Worm (Caenorhabditis elegans) whole organism, L1 larva: ENCODE measurements around the gene molo-1.
A peak's percentile ranks its signal among the peaks of the same experiment; 100 is the strongest.

ENCODE experiments used
- elt-2 ChIP-seq: sonication (generic microtip); optimal IDR thresholded peaks from 2 replicates; lab custom pipeline; 2016; ENCODE audit warnings: missing genetic modification characterization, mild to moderate bottlenecking, inconsistent platforms, missing compliant biosample characterization, missing genetic modification reagents
- fkh-10 ChIP-seq: sonication (generic microtip); optimal IDR thresholded peaks from 2 replicates; lab custom pipeline; 2017; ENCODE audit warnings: missing biosample characterization, missing genetic modification reagents, missing genetic modification characterization
- mab-9 ChIP-seq: fragments of 200-800 bp; sonication (Bioruptor generic); IDR thresholded peaks from 2 replicates; pipeline ENCODE4 v1.3.6; 2022; ENCODE audit warnings: missing genetic modification reagents, missing genetic modification characterization, missing compliant biosample characterization
- nhr-11 ChIP-seq: fragments of 150-350 bp; optimal IDR thresholded peaks from 2 replicates; lab custom pipeline; 2014; ENCODE audit warnings: missing biosample characterization, missing genetic modification characterization
- nhr-77 ChIP-seq: fragments of 150-350 bp; optimal IDR thresholded peaks from 2 replicates; lab custom pipeline; 2014; ENCODE audit warnings: missing biosample characterization, missing genetic modification characterization
- nhr-84 ChIP-seq: sonication (generic microtip); optimal IDR thresholded peaks from 2 replicates; lab custom pipeline; 2017; ENCODE audit warnings: missing biosample characterization, missing genetic modification characterization
- skn-1 ChIP-seq: fragments of 150-350 bp; optimal IDR thresholded peaks from 2 replicates; lab custom pipeline; 2014; ENCODE audit warnings: missing biosample characterization, missing genetic modification characterization
- unc-62 ChIP-seq: fragments of 150-350 bp; optimal IDR thresholded peaks from 2 replicates; lab custom pipeline; 2014; ENCODE audit warnings: missing biosample characterization, missing genetic modification reagents, missing genetic modification characterization

DNA sequence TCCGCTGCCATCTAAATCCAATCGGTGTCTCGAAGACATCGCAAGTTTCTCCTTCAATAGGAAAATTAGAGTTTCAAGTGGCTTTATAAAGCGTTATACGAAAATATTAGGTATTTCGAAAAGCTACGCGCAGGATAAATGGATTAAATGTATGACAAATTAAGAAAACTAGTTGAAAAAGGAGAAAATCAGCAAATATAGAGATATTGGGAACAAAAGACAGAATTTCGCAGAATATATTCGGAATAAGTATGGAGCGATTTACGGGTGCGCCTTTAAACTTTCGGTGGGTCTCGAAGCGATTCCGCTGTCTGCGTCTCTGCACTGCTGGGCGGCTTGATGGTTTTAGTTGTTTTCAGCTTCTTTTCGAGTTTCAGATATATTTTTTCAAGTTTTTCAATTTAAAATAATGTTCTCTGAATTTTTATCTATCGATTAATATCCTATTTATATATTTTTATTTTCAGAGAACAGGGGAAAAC lies 17.9 kb downstream of the molo-1 start, which contains the start of the genes ddx-15 and ucr-1:
- TF ChIP-seq nhr-77 (tag; lab: Kevin White, UChicago) (peak; percentile 51), skn-1 (peak; percentile 39), elt-2 (tag; lab: Kevin White, UChicago) (peak; percentile 2), nhr-11 (tag; lab: Kevin White, UChicago) (no peak), fkh-10 (no peak), mab-9 (GFP tag; lab: Robert Waterston, UW) (no peak), unc-62 (no peak), nhr-84 (tag; lab: Kevin White, UChicago) (no peak)
